Fruit fly (Drosophila melanogaster): ENCODE measurements around the gene CG3587.

Gene CG3587

DNA sequence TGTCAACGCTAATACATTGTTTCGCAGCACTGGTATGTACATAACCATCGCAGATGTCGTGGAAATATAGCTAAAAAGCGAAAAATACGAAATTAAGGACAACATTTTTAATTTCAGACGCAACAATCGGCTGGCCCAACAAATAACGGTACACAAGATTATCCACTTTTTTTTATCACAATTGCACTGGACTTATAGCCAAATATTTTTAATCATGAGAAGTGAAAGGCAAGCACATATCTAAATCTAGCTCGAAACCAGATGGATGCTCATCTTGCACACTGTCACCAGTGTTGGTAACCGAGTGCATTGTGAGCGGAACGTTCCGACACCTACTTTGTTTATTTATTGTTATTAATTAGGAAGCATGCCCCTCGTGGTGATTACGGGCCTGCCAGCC is at the start of gene CG3587, which contains the start of gene CG3857:
TSS of gene CG3587 (plus strand) at position 288 of the 400 bp plus-strand sequence.
TSS of gene CG3857 (minus strand) at position 21 of the 400 bp plus-strand sequence.
- TF ChIP-seq CG17801 (GFP tag; optimal IDR thresholded peaks at IDR 0.05; ENCODE audit: partially characterized antibody): peak; percentile 57

DNA sequence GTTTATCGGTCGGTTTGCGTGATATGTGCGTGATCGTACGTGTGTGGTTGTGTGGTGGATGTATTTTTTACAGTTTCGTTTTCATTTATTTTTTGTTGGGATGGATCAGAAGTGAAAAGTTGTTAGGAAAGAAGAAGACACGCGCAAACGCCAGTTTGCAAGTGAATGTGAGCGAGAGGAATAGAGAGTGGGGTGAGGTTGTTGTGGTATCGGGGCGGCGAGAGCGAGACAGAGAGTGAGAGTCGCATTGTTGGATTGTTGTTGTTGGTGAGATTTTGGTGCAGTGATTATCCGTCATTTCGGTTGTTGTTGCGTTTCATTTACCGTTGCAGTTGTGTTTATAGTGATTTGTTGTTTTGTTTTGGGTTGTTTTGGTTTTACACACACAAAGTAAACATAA is 46.6 kb upstream of the CG3587 start:
- TF ChIP-seq CG17801 (GFP tag; optimal IDR thresholded peaks at IDR 0.05; ENCODE audit: partially characterized antibody): no peak

DNA sequence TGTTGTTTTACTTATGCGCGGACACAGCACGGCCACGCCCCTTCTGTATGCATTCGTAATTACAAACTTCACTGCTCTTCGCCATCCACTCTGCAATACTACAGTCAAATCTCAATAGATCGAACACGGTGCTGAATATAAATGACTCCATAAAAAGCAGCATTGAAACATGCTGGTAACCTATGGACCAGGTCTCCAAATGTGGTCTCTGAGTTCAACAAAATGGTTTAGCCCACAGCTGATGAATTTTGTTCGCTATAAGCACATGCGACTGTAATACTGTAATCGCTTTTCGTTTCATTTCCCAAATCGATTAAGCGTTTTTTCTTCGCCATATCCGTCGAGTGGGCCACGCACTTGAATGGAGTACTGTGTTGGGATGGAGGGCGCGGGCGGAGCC is 42.7 kb upstream of the CG3587 start:
- TF ChIP-seq CG17801 (GFP tag; optimal IDR thresholded peaks at IDR 0.05; ENCODE audit: partially characterized antibody): no peak

dm6 chrX:1899445-1900085 is 40.5 kb upstream of the CG3587 start:
- no peak for TF ChIP-seq CG17801 (GFP tag; optimal IDR thresholded peaks at IDR 0.05; ENCODE audit: partially characterized antibody)

DNA sequence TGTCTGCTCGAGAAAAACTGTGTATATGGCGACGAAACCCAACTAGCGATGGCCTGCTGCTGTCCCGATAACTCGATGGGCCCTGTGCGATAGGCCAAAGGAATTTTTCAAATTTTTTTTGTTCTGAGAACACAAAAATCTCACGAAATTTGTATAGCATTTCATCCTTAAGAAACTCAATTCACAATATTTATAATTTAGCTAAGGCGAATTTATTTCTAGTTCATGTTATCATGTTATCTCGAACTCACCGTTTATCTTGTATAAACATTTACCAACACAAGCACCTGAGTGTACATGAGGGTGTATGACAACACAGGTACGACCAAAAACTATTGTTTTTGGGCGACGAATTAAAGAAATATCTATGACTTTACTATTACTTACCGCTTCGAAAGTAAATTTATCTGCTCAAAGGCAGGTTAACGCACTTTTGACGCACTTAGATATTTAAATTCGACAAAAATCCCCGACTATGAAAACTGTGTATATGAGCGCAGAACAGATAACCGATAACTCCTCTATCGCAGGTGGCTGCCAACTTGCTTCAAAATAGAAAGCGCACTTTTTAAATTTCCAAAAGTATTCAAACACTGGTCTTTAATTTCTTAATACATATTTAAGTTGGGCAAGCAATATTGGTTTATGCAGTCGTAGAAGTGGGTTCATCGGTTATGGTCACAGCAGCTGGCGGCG is 39.8 kb upstream of the CG3587 start, which contains the start of gene arm:
TSS of gene arm (minus strand) at position 524 of the 696 bp plus-strand sequence.
- TF ChIP-seq CG17801 (GFP tag; optimal IDR thresholded peaks at IDR 0.05; ENCODE audit: partially characterized antibody): no peak

- TF ChIP-seq CG17801 (GFP tag; optimal IDR thresholded peaks at IDR 0.05; ENCODE audit: partially characterized antibody): no peak
These were observed 38.4 kb upstream of the CG3587 start, which contains the start of gene Ldaf1 for dm6 chrX:1901605-1902136. Gene Ldaf1 (minus strand): TSS chrX:1901911.

- TF ChIP-seq CG17801 (GFP tag; optimal IDR thresholded peaks at IDR 0.05; ENCODE audit: partially characterized antibody): no peak
These were observed 37.0 kb upstream of the CG3587 start, which contains the start of gene CG32801 for dm6 chrX:1903077-1903476. Gene CG32801 (minus strand): TSS chrX:1903177.

dm6 chrX:1903968-1904367 is 36.1 kb upstream of the CG3587 start:
- TF ChIP-seq CG17801 (GFP tag; optimal IDR thresholded peaks at IDR 0.05; ENCODE audit: partially characterized antibody): no peak

DNA sequence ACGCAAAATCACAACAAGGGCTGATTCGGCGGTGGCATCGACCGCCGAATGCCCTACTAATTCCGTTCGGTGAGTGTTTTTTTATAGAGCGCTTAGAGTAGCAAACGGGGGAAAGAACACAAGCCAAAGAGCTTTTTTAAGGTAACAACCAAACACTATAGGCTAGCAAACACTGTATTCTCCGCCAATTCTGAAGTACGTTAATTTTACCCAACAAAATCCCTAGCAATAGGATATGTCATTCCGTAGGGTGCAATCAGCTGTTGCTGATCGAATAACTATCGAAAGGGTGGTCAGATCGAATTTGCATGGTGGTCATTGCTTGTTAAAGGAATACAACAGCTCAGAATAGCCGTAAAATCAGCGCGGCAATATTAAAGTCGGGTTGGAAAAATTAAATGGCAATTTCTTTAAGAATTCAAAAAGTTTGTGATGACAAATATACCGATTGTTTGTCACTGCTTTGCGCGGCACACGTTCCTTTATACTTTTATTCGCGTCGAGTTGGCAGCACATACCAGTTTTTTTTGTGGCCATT is 32.3 kb upstream of the CG3587 start, which contains the start of gene mip130:
TSS of gene mip130 (plus strand) at position 513 of the 538 bp plus-strand sequence.
- TF ChIP-seq CG17801 (GFP tag; optimal IDR thresholded peaks at IDR 0.05; ENCODE audit: partially characterized antibody): peak; percentile 39

DNA sequence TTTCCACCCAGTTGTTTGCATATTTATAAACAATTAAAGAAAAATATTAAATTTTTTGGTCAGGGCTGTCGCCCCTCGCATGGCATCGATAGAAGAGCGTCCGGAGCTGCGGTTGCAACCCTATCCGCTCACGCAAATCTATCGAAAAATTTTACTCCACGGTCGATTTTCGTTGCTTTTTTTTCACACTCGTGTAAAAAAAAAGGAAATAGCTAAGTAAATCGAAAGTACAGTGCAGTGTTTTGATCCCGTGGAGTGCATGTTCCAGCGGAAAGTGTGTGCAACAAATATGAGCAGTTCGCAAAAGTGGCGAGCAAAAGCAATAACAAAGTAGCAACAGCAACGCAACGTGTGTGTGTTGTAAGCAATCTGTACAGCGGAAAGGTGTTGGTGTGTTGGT is 31.4 kb upstream of the CG3587 start, which contains the start of the genes Edem1 and Rbcn-3B:
TSS of gene Edem1 (minus strand) at position 71 of the 400 bp plus-strand sequence.
TSS of gene Rbcn-3B (plus strand) at position 164 of the 400 bp plus-strand sequence.
- TF ChIP-seq CG17801 (GFP tag; optimal IDR thresholded peaks at IDR 0.05; ENCODE audit: partially characterized antibody): peak; percentile 63

dm6 chrX:1909533-1909932 is 30.6 kb upstream of the CG3587 start:
- TF ChIP-seq CG17801 (GFP tag; optimal IDR thresholded peaks at IDR 0.05; ENCODE audit: partially characterized antibody): no peak

DNA sequence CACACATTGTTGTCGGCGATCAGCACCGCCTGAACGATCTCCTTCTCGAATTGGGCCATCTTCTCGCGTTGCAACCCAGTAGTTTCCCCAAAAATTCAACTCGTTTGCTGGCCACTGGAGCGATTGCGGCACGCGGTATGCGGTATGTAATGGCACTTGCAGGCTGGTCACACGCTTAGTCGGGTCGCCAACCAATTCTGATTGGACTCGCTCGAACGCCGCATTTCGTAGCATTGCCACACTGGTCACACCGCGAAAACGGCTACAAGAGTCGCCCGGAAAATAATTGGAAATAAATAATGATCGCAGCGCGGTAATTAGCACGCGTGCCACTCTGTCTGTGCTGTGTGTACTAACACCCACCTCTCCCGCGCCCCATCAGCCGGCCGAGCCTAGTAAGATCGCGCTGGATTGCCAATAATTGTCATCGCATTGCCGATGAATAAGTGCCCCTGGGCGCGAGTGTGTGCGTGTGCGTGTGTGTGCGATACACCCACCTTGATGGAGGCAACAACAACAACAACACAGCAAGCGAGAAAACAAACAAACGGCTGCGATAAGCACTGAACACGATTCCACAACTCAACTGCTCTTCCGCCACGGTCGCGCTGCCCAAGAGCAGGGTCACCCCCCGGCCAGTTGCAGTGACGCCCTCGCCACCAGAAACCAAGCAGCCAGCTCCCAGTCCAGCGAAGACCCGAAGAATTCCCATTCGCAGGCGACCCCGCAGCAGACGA is 17.2 kb upstream of the CG3587 start, which contains the start of the genes eIF2Bepsilon and Ocrl:
TSS of gene eIF2Bepsilon (minus strand) at position 110 of the 737 bp plus-strand sequence.
TSS of gene Ocrl (plus strand) at position 217 of the 737 bp plus-strand sequence.
- TF ChIP-seq CG17801 (GFP tag; optimal IDR thresholded peaks at IDR 0.05; ENCODE audit: partially characterized antibody): no peak

dm6 chrX:1927473-1928306 is 12.4 kb upstream of the CG3587 start, which contains the start of gene CG11596:
Gene CG11596 (plus strand): TSS chrX:1927683.
- TF ChIP-seq CG17801 (GFP tag; optimal IDR thresholded peaks at IDR 0.05; ENCODE audit: partially characterized antibody): peak; percentile 6
